Comparison of ENCODE assay signal across 6 worm cellular contexts in genomic region chrX:7320115-7320711, ce11.
A peak's percentile ranks its signal among the peaks of the same experiment; 100 is the strongest.
TF ChIP-seq lines count a peak whose summit lies in the region.

Gene spp-5, minus strand, starts transcription at chrX:7320354.

TF ChIP-seq in whole organism, L1 larva, 84 proteins besides CTCF, POLR2A, EP300 and RAD21 (continues in another document):
- peak; percentile 31 for TF ChIP-seq nhr-90 (tag; optimal IDR thresholded peaks at IDR 0.05; lab: Kevin White, UChicago; ENCODE audit: poor library complexity)
- TF ChIP-seq lin-15B (tag; optimal IDR thresholded peaks at IDR 0.05; lab: Kevin White, UChicago) = no peak
- TF ChIP-seq nhr-12 (tag; optimal IDR thresholded peaks at IDR 0.05; lab: Kevin White, UChicago) = no peak
- TF ChIP-seq elt-2 (tag; optimal IDR thresholded peaks at IDR 0.05; lab: Kevin White, UChicago) = peak; percentile 95
- no peak for TF ChIP-seq nhr-84 (tag; optimal IDR thresholded peaks at IDR 0.05; lab: Kevin White, UChicago)
- TF ChIP-seq zip-4 (GFP tag; optimal IDR thresholded peaks at IDR 0.05; lab: Kevin White, UChicago) = no peak
- peak in 1 of 2 experiments; percentile 6 for TF ChIP-seq mdl-1 (tag; optimal IDR thresholded peaks at IDR 0.05; lab: Kevin White, UChicago)
- TF ChIP-seq Y116A8C.19 (tag; optimal IDR thresholded peaks at IDR 0.05; lab: Kevin White, UChicago; ENCODE audit: borderline replicate concordance) = no peak
- no peak for TF ChIP-seq snpc-4 (tag; optimal IDR thresholded peaks at IDR 0.05; lab: Kevin White, UChicago)
- TF ChIP-seq ceh-8 (GFP tag; optimal IDR thresholded peaks at IDR 0.05; lab: Kevin White, UChicago) = no peak
- TF ChIP-seq lin-14 (GFP tag; optimal IDR thresholded peaks at IDR 0.05; lab: Kevin White, UChicago) = peak; percentile 4
- TF ChIP-seq unc-62 (GFP tag; optimal IDR thresholded peaks at IDR 0.05; lab: Kevin White, UChicago) = no peak
- no peak for TF ChIP-seq lin-13 (GFP tag; optimal IDR thresholded peaks at IDR 0.05; lab: Kevin White, UChicago)
- TF ChIP-seq lin-35 (GFP tag; optimal IDR thresholded peaks at IDR 0.05; lab: Kevin White, UChicago) = peak in 1 of 2 experiments; percentile 56
- TF ChIP-seq aly-2 (tag; optimal IDR thresholded peaks at IDR 0.05; lab: Kevin White, UChicago) = no peak

TF ChIP-seq in whole organism, L2 larva, 48 proteins besides CTCF, POLR2A, EP300 and RAD21 (continues in another document):
- TF ChIP-seq nhr-21 (tag; optimal IDR thresholded peaks at IDR 0.05; lab: Kevin White, UChicago) (no peak), F13H6.1 (tag; optimal IDR thresholded peaks at IDR 0.05; lab: Kevin White, UChicago) (peak; percentile 65), sma-9 (GFP tag; optimal IDR thresholded peaks at IDR 0.05; lab: Kevin White, UChicago) (peak; percentile 37), sma-9 (tag; optimal IDR thresholded peaks at IDR 0.05; lab: Kevin White, UChicago) (no peak), nhr-129 (tag; optimal IDR thresholded peaks at IDR 0.05; lab: Kevin White, UChicago) (peak; percentile 20), fos-1 (tag; optimal IDR thresholded peaks at IDR 0.05; lab: Kevin White, UChicago) (peak; percentile 71), nhr-25 (tag; optimal IDR thresholded peaks at IDR 0.05; lab: Kevin White, UChicago) (no peak), nhr-12 (tag; optimal IDR thresholded peaks at IDR 0.05; lab: Kevin White, UChicago) (no peak), gmeb-1 (tag; optimal IDR thresholded peaks at IDR 0.05; lab: Kevin White, UChicago) (peak; percentile 54), nhr-11 (tag; optimal IDR thresholded peaks at IDR 0.05; lab: Kevin White, UChicago) (no peak), crh-2 (tag; optimal IDR thresholded peaks at IDR 0.05; lab: Kevin White, UChicago) (peak; percentile 67), alr-1 (tag; optimal IDR thresholded peaks at IDR 0.05; lab: Kevin White, UChicago) (no peak), ceh-82 (tag; optimal IDR thresholded peaks at IDR 0.05; lab: Kevin White, UChicago) (no peak), nhr-10 (tag; optimal IDR thresholded peaks at IDR 0.05; lab: Kevin White, UChicago) (no peak), ztf-1 (GFP tag; conservative IDR thresholded peaks at IDR 0.05; lab: Robert Waterston, UW) (no peak), unc-55 (GFP tag; optimal IDR thresholded peaks at IDR 0.05; lab: Kevin White, UChicago) (no peak)

TF ChIP-seq in whole organism, L3 larva, 47 proteins besides CTCF, POLR2A, EP300 and RAD21:
- TF ChIP-seq elt-2 (tag; optimal IDR thresholded peaks at IDR 0.05; lab: Kevin White, UChicago) (peak; percentile 95), pha-4 (tag; optimal IDR thresholded peaks at IDR 0.05; lab: Kevin White, UChicago) (peak; percentile 78), pqm-1 (tag; optimal IDR thresholded peaks at IDR 0.05; lab: Kevin White, UChicago) (peak; percentile 97), mdl-1 (tag; optimal IDR thresholded peaks at IDR 0.05; lab: Kevin White, UChicago) (peak; percentile 14), elt-3 (tag; optimal IDR thresholded peaks at IDR 0.05; lab: Kevin White, UChicago) (no peak), jun-1 (tag; optimal IDR thresholded peaks at IDR 0.05; lab: Kevin White, UChicago) (peak; percentile 63), ama-1 (optimal IDR thresholded peaks at IDR 0.05; lab: Kevin White, UChicago) (peak; percentile 41), zag-1 (tag; optimal IDR thresholded peaks at IDR 0.05; lab: Kevin White, UChicago) (no peak)

TF ChIP-seq in whole organism, L4 larva, 104 proteins besides CTCF, POLR2A, EP300 and RAD21 (continues in another document):
- TF ChIP-seq nhr-28 (tag; optimal IDR thresholded peaks at IDR 0.05; lab: Kevin White, UChicago) (peak; percentile 77), nhr-6 (tag; optimal IDR thresholded peaks at IDR 0.05; lab: Kevin White, UChicago) (no peak), nhr-77 (tag; optimal IDR thresholded peaks at IDR 0.05; lab: Kevin White, UChicago) (peak; percentile 92), T20F7.1 (GFP tag; optimal IDR thresholded peaks at IDR 0.05; lab: Kevin White, UChicago) (peak; percentile 55), php-3 (GFP tag; IDR thresholded peaks at IDR 0.05; lab: Robert Waterston, UW) (peak; percentile 90), Y48G9A.11 (GFP tag; IDR thresholded peaks at IDR 0.05; lab: Robert Waterston, UW) (no peak), hlh-30 (tag; optimal IDR thresholded peaks at IDR 0.05; lab: Kevin White, UChicago; ENCODE audit: insufficient read depth) (peak; percentile 53), pqm-1 (tag; optimal IDR thresholded peaks at IDR 0.05; lab: Kevin White, UChicago) (peak; percentile 86), hlh-11 (tag; optimal IDR thresholded peaks at IDR 0.05; lab: Kevin White, UChicago) (peak; percentile 86), zip-2 (tag; optimal IDR thresholded peaks at IDR 0.05; lab: Kevin White, UChicago) (no peak), duxl-1 (tag; optimal IDR thresholded peaks at IDR 0.05; lab: Kevin White, UChicago; ENCODE audit: poor library complexity) (no peak), nhr-102 (tag; optimal IDR thresholded peaks at IDR 0.05; lab: Kevin White, UChicago) (peak; percentile 39), lir-3 (tag; optimal IDR thresholded peaks at IDR 0.05; lab: Kevin White, UChicago) (no peak), daf-16 (GFP tag; optimal IDR thresholded peaks at IDR 0.05; lab: Kevin White, UChicago) (no peak), daf-16 (tag; optimal IDR thresholded peaks at IDR 0.05; lab: Kevin White, UChicago) (peak; percentile 95), ceh-62 (tag; optimal IDR thresholded peaks at IDR 0.05; lab: Kevin White, UChicago) (no peak), unc-62 (GFP tag; optimal IDR thresholded peaks at IDR 0.05 in 1 of 2; lab: Kevin White, UChicago) (peak in 1 of 2 experiments; percentile 62), unc-62 (tag; optimal IDR thresholded peaks at IDR 0.05; lab: Kevin White, UChicago) (no peak), mdl-1 (tag; optimal IDR thresholded peaks at IDR 0.05; lab: Kevin White, UChicago) (peak in 1 of 2 experiments; percentile 67)

TF ChIP-seq in whole organism, late embryonic, 69 proteins besides CTCF, POLR2A, EP300 and RAD21:
- no peak for TF ChIP-seq ceh-22 (tag; optimal IDR thresholded peaks at IDR 0.05; lab: Kevin White, UChicago)
- TF ChIP-seq elt-2 (tag; optimal IDR thresholded peaks at IDR 0.05; lab: Kevin White, UChicago) = peak; percentile 22
- TF ChIP-seq ztf-16 (tag; optimal IDR thresholded peaks at IDR 0.05; lab: Kevin White, UChicago) = no peak
TF ChIP-seq in whole organism, late embryonic: peak in this region for 1.

TF ChIP-seq in whole organism, young adult, 124 proteins besides CTCF, POLR2A, EP300 and RAD21:
- no peak for TF ChIP-seq snpc-1.1 (tag; optimal IDR thresholded peaks at IDR 0.05; lab: Kevin White, UChicago; ENCODE audit: insufficient read depth)
- TF ChIP-seq nhr-80 (tag; optimal IDR thresholded peaks at IDR 0.05; lab: Kevin White, UChicago) = peak; percentile 94
- no peak for TF ChIP-seq cebp-1 (GFP tag; IDR thresholded peaks at IDR 0.05; lab: Robert Waterston, UW)
- TF ChIP-seq cebp-1 (tag; optimal IDR thresholded peaks at IDR 0.05; lab: Kevin White, UChicago) = peak; percentile 28
- TF ChIP-seq let-607 (tag; optimal IDR thresholded peaks at IDR 0.05; lab: Kevin White, UChicago) = no peak
- TF ChIP-seq F33H1.4 (GFP tag; IDR thresholded peaks at IDR 0.05; lab: Robert Waterston, UW) = no peak
- peak; percentile 26 for TF ChIP-seq tbp1 (GFP tag; optimal IDR thresholded peaks at IDR 0.05; lab: Kevin White, UChicago)
- peak; percentile 36 for TF ChIP-seq ztf-22 (GFP tag; optimal IDR thresholded peaks at IDR 0.05; lab: Kevin White, UChicago)
- no peak for TF ChIP-seq B0261.1 (tag; optimal IDR thresholded peaks at IDR 0.05; lab: Kevin White, UChicago)
- TF ChIP-seq dox-1 (GFP tag; IDR thresholded peaks at IDR 0.05; lab: Robert Waterston, UW) = 0 out of 2 replicates have a peak, but pooled peaks have one; percentile 13
- peak; percentile 33 for TF ChIP-seq ets-4 (GFP tag; optimal IDR thresholded peaks at IDR 0.05; lab: Kevin White, UChicago)
- TF ChIP-seq ZK185.1 (tag; optimal IDR thresholded peaks at IDR 0.05; lab: Kevin White, UChicago; ENCODE audit: poor library complexity, severe bottlenecking) = peak; percentile 4
